Fruit fly (Drosophila melanogaster) whole organism, embryonic: Measurements from ENCODE around the gene MESK4.

Source experiments
- CG10209 ChIP-seq: fragments of 200-800 bp; sonication (Bioruptor generic); optimal IDR thresholded peaks from 3 replicates; lab custom pipeline; 2017; ENCODE audit warnings: missing biosample characterization, mild to moderate bottlenecking, missing genetic modification characterization, missing genetic modification reagents
- CG10267 ChIP-seq: fragments of 200-800 bp; sonication (Bioruptor generic); optimal IDR thresholded peaks from 2 replicates; lab custom pipeline; 2018; ENCODE audit warnings: missing biosample characterization, mild to moderate bottlenecking, missing genetic modification characterization, moderate library complexity
- CG10274 ChIP-seq: fragments of 200-800 bp; sonication (Bioruptor generic); optimal IDR thresholded peaks from 3 replicates; lab custom pipeline; 2017; ENCODE audit warnings: missing biosample characterization, mild to moderate bottlenecking, missing genetic modification characterization
- CG10431 ChIP-seq: fragments of 200-800 bp; sonication (Bioruptor generic); optimal IDR thresholded peaks from 3 replicates; lab custom pipeline; 2018; ENCODE audit warnings: missing biosample characterization, mild to moderate bottlenecking, missing genetic modification characterization
- CG10565 ChIP-seq: fragments of 200-800 bp; sonication (Bioruptor generic); optimal IDR thresholded peaks from 3 replicates; lab custom pipeline; 2016; ENCODE audit warnings: missing biosample characterization, mild to moderate bottlenecking, missing genetic modification characterization
- CG10654 ChIP-seq: fragments of 200-800 bp; sonication (Bioruptor generic); optimal IDR thresholded peaks from 2 replicates; lab custom pipeline; 2016; ENCODE audit warnings: missing biosample characterization, missing genetic modification characterization
- CG11504 ChIP-seq: fragments of 200-800 bp; sonication (Bioruptor generic); optimal IDR thresholded peaks from 3 replicates; lab custom pipeline; 2019; ENCODE audit warnings: missing biosample characterization, mild to moderate bottlenecking, missing genetic modification characterization, moderate library complexity
- CG12104 ChIP-seq: fragments of 200-800 bp; sonication (Bioruptor generic); optimal IDR thresholded peaks from 3 replicates; lab custom pipeline; 2016; ENCODE audit warnings: missing biosample characterization, missing genetic modification characterization
- CG1233 ChIP-seq: fragments of 200-800 bp; sonication (Bioruptor generic); optimal IDR thresholded peaks from 4 replicates; lab custom pipeline; 2018; ENCODE audit warnings: missing biosample characterization, mild to moderate bottlenecking, missing genetic modification characterization
- CG12744 ChIP-seq: fragments of 200-800 bp; sonication (Bioruptor generic); optimal IDR thresholded peaks from 2 replicates; lab custom pipeline; 2016; ENCODE audit warnings: missing biosample characterization, missing genetic modification characterization
- CG14441 ChIP-seq: fragments of 200-800 bp; sonication (Bioruptor generic); IDR thresholded peaks from 2 replicates; pipeline ENCODE4 v1.3.6; 2022; ENCODE audit warnings: missing biosample characterization, missing genetic modification characterization
- CG16813 ChIP-seq: fragments of 200-800 bp; sonication (Bioruptor generic); IDR thresholded peaks from 3 replicates; pipeline ENCODE4 v1.3.6; 2022; ENCODE audit warnings: missing biosample characterization, missing genetic modification characterization; ENCODE audit not compliant: partially characterized antibody
- CG2678 ChIP-seq: fragments of 200-800 bp; sonication (Bioruptor generic); optimal IDR thresholded peaks from 3 replicates; lab custom pipeline; 2019; ENCODE audit warnings: missing biosample characterization, mild to moderate bottlenecking, missing genetic modification characterization, moderate library complexity
- CG3065 ChIP-seq: fragments of 200-800 bp; sonication (Bioruptor generic); optimal IDR thresholded peaks from 2 replicates; lab custom pipeline; 2016; ENCODE audit warnings: missing biosample characterization, missing genetic modification characterization
- CG4854 ChIP-seq: fragments of 200-800 bp; sonication (Bioruptor generic); optimal IDR thresholded peaks from 2 replicates; lab custom pipeline; 2016; ENCODE audit warnings: missing biosample characterization, missing genetic modification characterization, inconsistent platforms
- CG7786 ChIP-seq: fragments of 200-800 bp; sonication (Bioruptor generic); optimal IDR thresholded peaks from 2 replicates; lab custom pipeline; 2016; ENCODE audit warnings: missing biosample characterization, missing genetic modification characterization
- CG7839 ChIP-seq: fragments of 200-800 bp; sonication (Bioruptor generic); optimal IDR thresholded peaks from 3 replicates; lab custom pipeline; 2018; ENCODE audit warnings: missing biosample characterization, mild to moderate bottlenecking, missing genetic modification characterization, moderate library complexity
- CG9609 ChIP-seq: fragments of 200-800 bp; sonication (Bioruptor generic); optimal IDR thresholded peaks from 3 replicates; lab custom pipeline; 2016; ENCODE audit warnings: missing biosample characterization, missing genetic modification characterization
- CG9932 ChIP-seq: fragments of 200-800 bp; sonication (Bioruptor generic); IDR thresholded peaks from 2 replicates; pipeline ENCODE4 v1.3.6; 2022; ENCODE audit warnings: missing biosample characterization, missing genetic modification characterization
- D19B ChIP-seq: fragments of 200-800 bp; sonication (Bioruptor generic); optimal IDR thresholded peaks from 2 replicates; lab custom pipeline; 2017; ENCODE audit warnings: missing biosample characterization, mild to moderate bottlenecking, missing genetic modification characterization
- Dad ChIP-seq: fragments of 200-800 bp; sonication (Bioruptor generic); optimal IDR thresholded peaks from 3 replicates; lab custom pipeline; 2016; ENCODE audit warnings: missing biosample characterization, missing genetic modification characterization
- Dip2 ChIP-seq: fragments of 200-800 bp; sonication (Bioruptor generic); IDR thresholded peaks from 2 replicates; pipeline ENCODE4 v1.3.6; 2022; ENCODE audit warnings: missing biosample characterization, missing genetic modification characterization
- Doc3 ChIP-seq: fragments of 200-800 bp; sonication (Bioruptor generic); IDR thresholded peaks from 3 replicates; pipeline ENCODE4 v1.3.6; 2022; ENCODE audit warnings: missing biosample characterization, missing genetic modification characterization; ENCODE audit not compliant: partially characterized antibody
- E2f1 ChIP-seq: fragments of 200-800 bp; sonication (Bioruptor generic); IDR thresholded peaks from 2 replicates; pipeline ENCODE4 v1.3.6; 2022; ENCODE audit warnings: missing biosample characterization, missing genetic modification characterization
- Ets97D ChIP-seq: fragments of 200-800 bp; sonication (Bioruptor generic); optimal IDR thresholded peaks from 3 replicates; lab custom pipeline; 2016; ENCODE audit warnings: missing biosample characterization, missing genetic modification characterization
- Lim3 ChIP-seq: fragments of 200-800 bp; sonication (Bioruptor generic); IDR thresholded peaks from 2 replicates; pipeline ENCODE4 v1.3.6; 2022; ENCODE audit warnings: missing biosample characterization, missing genetic modification characterization
- MESR4 ChIP-seq: fragments of 200-800 bp; sonication (Bioruptor generic); optimal IDR thresholded peaks from 2 replicates; lab custom pipeline; 2018; ENCODE audit warnings: missing biosample characterization, mild to moderate bottlenecking, missing genetic modification characterization, moderate library complexity
- NFAT ChIP-seq: fragments of 200-800 bp; sonication (Bioruptor generic); IDR thresholded peaks from 2 replicates; pipeline ENCODE4 v1.3.6; 2022; ENCODE audit warnings: missing biosample characterization, missing genetic modification characterization
- Ptx1 ChIP-seq: fragments of 200-800 bp; sonication (Bioruptor generic); IDR thresholded peaks from 2 replicates; pipeline ENCODE4 v1.3.6; 2022; ENCODE audit warnings: missing biosample characterization, missing genetic modification characterization
- Sin3A ChIP-seq: fragments of >200 bp; optimal IDR thresholded peaks from 2 replicates; lab custom pipeline; 2018
- aop ChIP-seq: fragments of 200-800 bp; sonication (Bioruptor generic); IDR thresholded peaks from 2 replicates; pipeline ENCODE4 v1.3.6; 2022; ENCODE audit warnings: missing biosample characterization, missing genetic modification characterization
- br ChIP-seq: fragments of >200 bp; optimal IDR thresholded peaks from 2 replicates; lab custom pipeline; 2017
- cad ChIP-seq: fragments of >200 bp; optimal IDR thresholded peaks from 2 replicates; lab custom pipeline; 2017; ENCODE audit warnings: missing biosample characterization, missing genetic modification characterization
- caup ChIP-seq: fragments of 200-800 bp; sonication (Bioruptor generic); optimal IDR thresholded peaks from 3 replicates; lab custom pipeline; 2017; ENCODE audit warnings: missing biosample characterization, mild to moderate bottlenecking, missing genetic modification characterization, moderate library complexity; ENCODE audit not compliant: severe bottlenecking
- chif ChIP-seq, 2 experiments: fragments of 200-800 bp; sonication (Bioruptor generic); optimal IDR thresholded peaks; 3 replicates each; lab custom pipeline; 2016; ENCODE audit warnings: missing biosample characterization in 2 of 2, missing genetic modification characterization in 2 of 2
- crc ChIP-seq: fragments of 200-800 bp; sonication (Bioruptor generic); optimal IDR thresholded peaks from 2 replicates; lab custom pipeline; 2016; ENCODE audit warnings: missing biosample characterization, missing genetic modification characterization
- dmrt99B ChIP-seq: fragments of 200-800 bp; sonication (Bioruptor generic); optimal IDR thresholded peaks from 2 replicates; lab custom pipeline; 2018; ENCODE audit warnings: missing biosample characterization, mild to moderate bottlenecking, missing genetic modification characterization, moderate library complexity
- gsb ChIP-seq: fragments of 200-800 bp; sonication (Bioruptor generic); IDR thresholded peaks from 2 replicates; pipeline ENCODE4 v1.3.6; 2022; ENCODE audit warnings: missing biosample characterization, missing genetic modification characterization
- lbe ChIP-seq: fragments of 200-800 bp; sonication (Bioruptor generic); optimal IDR thresholded peaks from 2 replicates; lab custom pipeline; 2016; ENCODE audit warnings: missing biosample characterization, mild to moderate bottlenecking, missing genetic modification characterization
- lola ChIP-seq, 3 experiments: fragments of >200 bp in 2 of 3; fragments of 200-800 bp in 1 of 3; sonication (Bioruptor generic) in 1 of 3; optimal IDR thresholded peaks; 2 replicates each; lab custom pipeline; 2017 to 2019; ENCODE audit warnings: missing biosample characterization in 3 of 3, missing genetic modification characterization in 3 of 3, mild to moderate bottlenecking in 1 of 3, moderate library complexity in 1 of 3
- nerfin-2 ChIP-seq: fragments of 200-800 bp; sonication (Bioruptor generic); IDR thresholded peaks from 2 replicates; pipeline ENCODE4 v1.3.6; 2022; ENCODE audit warnings: missing biosample characterization, missing genetic modification characterization; ENCODE audit not compliant: partially characterized antibody
- ranshi ChIP-seq: fragments of 200-800 bp; sonication (Bioruptor generic); IDR thresholded peaks from 2 replicates; pipeline ENCODE4 v1.3.6; 2022; ENCODE audit warnings: missing biosample characterization, missing genetic modification characterization
- row ChIP-seq: fragments of 200-800 bp; sonication (Bioruptor generic); IDR thresholded peaks from 3 replicates; pipeline ENCODE4 v1.3.6; 2022; ENCODE audit warnings: missing biosample characterization, missing genetic modification characterization
- run ChIP-seq: fragments of 200-800 bp; sonication (Bioruptor generic); optimal IDR thresholded peaks from 3 replicates; lab custom pipeline; 2018; ENCODE audit warnings: missing biosample characterization, mild to moderate bottlenecking, missing genetic modification characterization
- seq ChIP-seq: fragments of 200-800 bp; sonication (Bioruptor generic); IDR thresholded peaks from 2 replicates; pipeline ENCODE4 v1.3.6; 2022; ENCODE audit warnings: missing biosample characterization, missing genetic modification characterization
- slbo ChIP-seq: fragments of 200-800 bp; sonication (Bioruptor generic); IDR thresholded peaks from 2 replicates; pipeline ENCODE4 v1.3.6; 2022; ENCODE audit warnings: missing biosample characterization, missing genetic modification characterization
- stwl ChIP-seq: fragments of 200-800 bp; sonication (Bioruptor generic); optimal IDR thresholded peaks from 3 replicates; lab custom pipeline; 2018; ENCODE audit warnings: missing biosample characterization, mild to moderate bottlenecking, missing genetic modification characterization, moderate library complexity
- vvl ChIP-seq: fragments of 200-800 bp; sonication (Bioruptor generic); IDR thresholded peaks from 2 replicates; pipeline ENCODE4 v1.3.6; 2022; ENCODE audit warnings: missing biosample characterization, missing genetic modification characterization

The MESK4 gene

dm6 chr3R:16985547-16985946 is 3.1 kb upstream of the MESK4 start (continued):
- TF ChIP-seq lbe: peak; percentile 12
- TF ChIP-seq CG11504 (tag; lab: Kevin White, UChicago): peak; percentile 18
- peak; percentile 26; the same call in 1 of the 2 replicates for TF ChIP-seq Ptx1 (GFP tag; lab: Robert Waterston, UW)
- TF ChIP-seq Sin3A (lab: Kevin White, UChicago): no peak
- TF ChIP-seq vvl (GFP tag; lab: Robert Waterston, UW): peak; percentile 64
- peak; percentile 52 for TF ChIP-seq CG14441 (GFP tag; lab: Robert Waterston, UW)
- no peak for TF ChIP-seq CG12744 (GFP tag; lab: Kevin White, UChicago)
- 0 out of 2 replicates have a peak, but pooled peaks have one; percentile 14 for TF ChIP-seq gsb (GFP tag; lab: Robert Waterston, UW)
- TF ChIP-seq D19B: peak; percentile 82
- no peak for TF ChIP-seq NFAT (GFP tag; lab: Robert Waterston, UW)
- no peak for TF ChIP-seq crc (GFP tag; lab: Kevin White, UChicago)
- no peak for TF ChIP-seq Ets97D (GFP tag; lab: Kevin White, UChicago)
- no peak for TF ChIP-seq CG10654 (GFP tag; lab: Kevin White, UChicago)
- TF ChIP-seq dmrt99B (tag; lab: Kevin White, UChicago): peak; percentile 29
- TF ChIP-seq CG4854 (GFP tag; lab: Kevin White, UChicago): no peak
- TF ChIP-seq row (GFP tag; lab: Robert Waterston, UW): peak; percentile 45
- peak; percentile 49; the same call in 1 of the 2 replicates for TF ChIP-seq slbo

- TF ChIP-seq Dad (GFP tag; lab: Kevin White, UChicago): peak; percentile 91
- TF ChIP-seq nerfin-2 (GFP tag; lab: Robert Waterston, UW): no peak
- peak; percentile 96 for TF ChIP-seq seq
- no peak for TF ChIP-seq CG10565 (GFP tag; lab: Kevin White, UChicago)
- TF ChIP-seq Lim3 (GFP tag; lab: Robert Waterston, UW): peak; percentile 90
- peak; percentile 98 for TF ChIP-seq CG7786 (GFP tag; lab: Kevin White, UChicago)
- TF ChIP-seq ranshi (GFP tag; lab: Robert Waterston, UW): peak; percentile 93
- TF ChIP-seq CG12104: peak; percentile 69
- peak in 1 of 3 experiments; percentile 35 for TF ChIP-seq lola (GFP tag; optimal IDR thresholded peaks at IDR 0.05; lab: Kevin White, UChicago)
- no peak for TF ChIP-seq Doc3
- peak; percentile 92 for TF ChIP-seq CG9609 (GFP tag; lab: Kevin White, UChicago)
- TF ChIP-seq CG10274 (GFP tag; lab: Kevin White, UChicago): peak; percentile 89
- peak; percentile 38 for TF ChIP-seq MESR4
- TF ChIP-seq CG10209: peak; percentile 93
- peak; percentile 95 for TF ChIP-seq CG2678 (tag; lab: Kevin White, UChicago)
- TF ChIP-seq crc (GFP tag; lab: Kevin White, UChicago): peak; percentile 92
- no peak for TF ChIP-seq stwl (tag; lab: Kevin White, UChicago)
- peak; percentile 47; the same call in 1 of the 2 replicates for TF ChIP-seq Dip2
- peak; percentile 91 for TF ChIP-seq aop (GFP tag; lab: Robert Waterston, UW)
- TF ChIP-seq run (tag; lab: Kevin White, UChicago): peak; percentile 63
- peak; percentile 99 for TF ChIP-seq CG9932 (GFP tag; lab: Robert Waterston, UW)
- no peak for TF ChIP-seq cad (GFP tag; lab: Kevin White, UChicago)
- no peak for TF ChIP-seq CG16813 (GFP tag; lab: Robert Waterston, UW)
- peak; percentile 41 for TF ChIP-seq CG3065 (GFP tag; lab: Kevin White, UChicago)
- TF ChIP-seq caup (GFP tag; lab: Kevin White, UChicago): peak; percentile 95
- TF ChIP-seq chif (GFP tag; optimal IDR thresholded peaks at IDR 0.05; lab: Kevin White, UChicago): peak; percentile 83 to 87
- peak; percentile 94 for TF ChIP-seq E2f1 (GFP tag; lab: Robert Waterston, UW)
- peak; percentile 96 for TF ChIP-seq CG7839 (tag; lab: Kevin White, UChicago)
- TF ChIP-seq row (GFP tag; lab: Robert Waterston, UW): peak; percentile 98
- TF ChIP-seq CG1233 (GFP tag; lab: Kevin White, UChicago): peak; percentile 86
- TF ChIP-seq CG10267 (tag; lab: Kevin White, UChicago): peak; percentile 43
- no peak for TF ChIP-seq br (lab: Kevin White, UChicago)
- peak; percentile 48 for TF ChIP-seq CG10431 (GFP tag; lab: Kevin White, UChicago)
These were observed 2.2 kb upstream of the MESK4 start for dm6 chr3R:16986181-16987074.
